Fruit fly (Drosophila melanogaster): ENCODE measurements around the gene Taf10b.
A peak's percentile ranks its signal among the peaks of the same experiment; 100 is the strongest.

The Taf10b gene

DNA sequence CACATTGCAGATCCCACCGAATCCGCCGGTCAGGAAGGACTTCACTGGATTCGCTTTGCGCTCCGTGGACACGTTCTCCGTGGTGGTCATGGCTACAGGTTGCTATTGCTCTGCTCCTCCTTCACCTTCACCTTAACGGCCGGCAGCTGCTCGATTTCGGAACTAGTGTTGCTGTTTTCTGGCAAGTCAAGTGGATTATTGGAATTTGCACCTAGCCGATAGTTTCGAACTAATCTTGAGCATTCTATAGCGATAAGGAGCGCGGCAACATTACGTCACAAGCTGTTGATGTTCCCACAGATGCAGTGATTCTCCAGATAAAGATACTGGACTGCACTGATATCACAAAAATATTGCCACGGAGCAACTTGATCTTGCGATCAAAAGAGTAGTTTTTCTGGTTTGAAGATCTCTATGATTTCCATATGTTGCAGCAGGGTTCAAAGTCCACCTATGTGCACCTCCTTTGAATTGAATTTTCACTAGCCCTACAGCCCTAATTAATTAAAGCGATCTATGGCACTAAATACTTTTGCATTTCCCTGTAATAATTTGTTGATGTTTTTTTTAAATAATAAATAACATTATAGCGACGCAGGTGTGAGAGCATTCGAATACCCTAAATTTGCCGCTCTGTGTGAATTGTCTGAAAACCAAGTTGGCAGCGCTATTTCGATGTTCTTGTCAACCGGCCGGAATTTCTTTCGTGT is 2.0 kb upstream of the Taf10b start, which contains the start of the genes colt and HINT1 (continued):
- TF ChIP-seq grau (tag; optimal IDR thresholded peaks at IDR 0.05): peak; percentile 38
- no peak for TF ChIP-seq CG14667 (GFP tag; IDR thresholded peaks at IDR 0.05)
- no peak for TF ChIP-seq wor (GFP tag; IDR thresholded peaks at IDR 0.05)
- peak; percentile 9; the same call in 1 of the 2 replicates for TF ChIP-seq bbx (GFP tag; IDR thresholded peaks at IDR 0.05; ENCODE audit: partially characterized antibody)
- no peak for TF ChIP-seq Hr39 (optimal IDR thresholded peaks at IDR 0.05)
- no peak for TF ChIP-seq en (GFP tag; optimal IDR thresholded peaks at IDR 0.05)
- peak; percentile 18 for TF ChIP-seq pho (GFP tag; optimal IDR thresholded peaks at IDR 0.05)
- no peak for TF ChIP-seq oc (tag; optimal IDR thresholded peaks at IDR 0.05)
- TF ChIP-seq Ptx1 (GFP tag; IDR thresholded peaks at IDR 0.05): no peak
- no peak for TF ChIP-seq CG11093 (GFP tag; IDR thresholded peaks at IDR 0.05)
- no peak for TF ChIP-seq CG8388 (GFP tag; optimal IDR thresholded peaks at IDR 0.05)
- no peak for TF ChIP-seq ssp (GFP tag; IDR thresholded peaks at IDR 0.05)
- peak; percentile 70 for TF ChIP-seq CG14710 (tag; optimal IDR thresholded peaks at IDR 0.05)
- no peak for TF ChIP-seq maf-S (GFP tag; optimal IDR thresholded peaks at IDR 0.05)
- TF ChIP-seq sim (GFP tag; IDR thresholded peaks at IDR 0.05): no peak
- TF ChIP-seq CG3726 (GFP tag; IDR thresholded peaks at IDR 0.05): no peak
- TF ChIP-seq hkb (optimal IDR thresholded peaks at IDR 0.05): no peak
- TF ChIP-seq hkb (GFP tag; IDR thresholded peaks at IDR 0.05): no peak
- no peak for TF ChIP-seq CG7928 (GFP tag; optimal IDR thresholded peaks at IDR 0.05)
- TF ChIP-seq CG13123 (GFP tag; optimal IDR thresholded peaks at IDR 0.05): no peak
- no peak for TF ChIP-seq vfl (GFP tag; optimal IDR thresholded peaks at IDR 0.05)
- TF ChIP-seq Atf-2 (GFP tag; optimal IDR thresholded peaks at IDR 0.05): no peak
- TF ChIP-seq Optix (GFP tag; IDR thresholded peaks at IDR 0.05): no peak
- no peak for TF ChIP-seq nau (GFP tag; optimal IDR thresholded peaks at IDR 0.05)
- no peak for TF ChIP-seq CkIIα-i1 (GFP tag; IDR thresholded peaks at IDR 0.05)
- peak; percentile 49 for TF ChIP-seq Scr (GFP tag; IDR thresholded peaks at IDR 0.05; ENCODE audit: partially characterized antibody)
- TF ChIP-seq HLH54F (GFP tag; optimal IDR thresholded peaks at IDR 0.05): no peak
- TF ChIP-seq CG10462 (GFP tag; optimal IDR thresholded peaks at IDR 0.05): no peak
- peak; percentile 34 for TF ChIP-seq phol (tag; optimal IDR thresholded peaks at IDR 0.05)
- peak in 1 of 2 experiments; percentile 54 for TF ChIP-seq crp (GFP tag; optimal IDR thresholded peaks at IDR 0.05)
- no peak for TF ChIP-seq CG3065 (GFP tag; optimal IDR thresholded peaks at IDR 0.05)
- TF ChIP-seq CG12104 (GFP tag; optimal IDR thresholded peaks at IDR 0.05): no peak
- no peak for TF ChIP-seq Hr51 (GFP tag; optimal IDR thresholded peaks at IDR 0.05)
- TF ChIP-seq repo (GFP tag; optimal IDR thresholded peaks at IDR 0.05): no peak

DNA sequence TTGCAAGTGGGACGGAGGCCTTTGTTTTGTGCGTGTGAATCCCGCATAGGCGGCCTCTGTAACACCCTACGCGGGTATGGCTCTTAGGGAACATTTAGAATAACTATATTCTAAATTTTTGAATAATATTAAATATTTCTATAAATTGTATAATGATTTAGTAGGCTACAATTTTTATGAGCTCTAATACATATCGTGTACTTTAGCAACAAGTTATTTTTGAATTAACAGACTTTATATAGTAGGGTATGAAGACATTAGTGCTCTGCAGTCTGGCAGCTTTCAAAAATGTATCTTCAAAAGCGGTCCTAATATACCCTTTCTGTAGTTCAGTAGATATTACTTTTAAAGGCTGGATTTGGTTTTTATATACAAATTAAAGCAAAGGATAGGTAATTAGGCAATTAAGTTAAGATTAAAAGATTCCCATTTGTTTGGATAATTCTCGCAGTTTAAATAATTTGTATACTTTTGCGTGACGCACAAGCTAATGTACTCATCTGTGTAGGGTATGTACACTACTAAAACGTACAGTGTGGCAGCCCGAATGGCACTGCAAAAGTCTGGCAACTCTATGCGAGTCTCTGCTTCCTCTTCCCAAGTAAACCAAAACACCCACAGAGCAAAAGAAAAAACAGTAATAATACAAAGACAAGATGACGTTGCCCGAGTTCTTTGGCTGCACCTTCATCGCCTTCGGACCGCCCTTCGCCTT is 1.8 kb downstream of the Taf10b start, which contains the start of the genes Snx21 and aph-1:
Snx21 (minus strand) TSS at position 7 of the 715 bp plus-strand sequence.
aph-1 (plus strand) TSS at position 575 of the 715 bp plus-strand sequence.
- TF ChIP-seq fd102C (GFP tag; optimal IDR thresholded peaks at IDR 0.05) (peak; percentile 28), CG15696 (tag; optimal IDR thresholded peaks at IDR 0.05) (peak; percentile 91), ro (GFP tag; IDR thresholded peaks at IDR 0.05) (peak; percentile 64), CG14050 (GFP tag; IDR thresholded peaks at IDR 0.05) (peak; percentile 77), Mrtf (GFP tag; IDR thresholded peaks at IDR 0.05) (peak; percentile 77), CG10321 (GFP tag; IDR thresholded peaks at IDR 0.05) (peak; percentile 61), zen2 (GFP tag; IDR thresholded peaks at IDR 0.05; ENCODE audit: partially characterized antibody) (no peak), nerfin-2 (GFP tag; IDR thresholded peaks at IDR 0.05; ENCODE audit: partially characterized antibody) (no peak), HLH3B (GFP tag; IDR thresholded peaks at IDR 0.05) (peak; percentile 81), CHES-1-like (GFP tag; optimal IDR thresholded peaks at IDR 0.05) (peak; percentile 88), kni (GFP tag; optimal IDR thresholded peaks at IDR 0.05) (peak; percentile 70), Doc2 (GFP tag; IDR thresholded peaks at IDR 0.05) (0 out of 2 replicates have a peak, but pooled peaks have one; percentile 47), CG3065 (GFP tag; optimal IDR thresholded peaks at IDR 0.05) (peak; percentile 51), chn (GFP tag; optimal IDR thresholded peaks at IDR 0.05) (peak; percentile 89), chinmo (GFP tag; IDR thresholded peaks at IDR 0.05; ENCODE audit: partially characterized antibody) (no peak), CG10462 (GFP tag; optimal IDR thresholded peaks at IDR 0.05) (peak; percentile 78), CG31224 (GFP tag; IDR thresholded peaks at IDR 0.05) (peak; percentile 80), fd3F (GFP tag; optimal IDR thresholded peaks at IDR 0.05) (peak; percentile 88)

All from whole organism, embryonic.